Fruit fly (Drosophila melanogaster) whole organism, embryonic: ENCODE measurements around the gene GC.

Source experiments
- Aef1 ChIP-seq: fragments of 200-800 bp; sonication (Bioruptor generic); IDR thresholded peaks from 3 replicates; pipeline ENCODE4 v1.3.6; 2022; ENCODE audit warnings: missing biosample characterization, missing genetic modification characterization
- Antp ChIP-seq: fragments of 200-800 bp; sonication (Bioruptor generic); optimal IDR thresholded peaks from 3 replicates; lab custom pipeline; 2016; ENCODE audit warnings: missing biosample characterization, missing genetic modification characterization
- Awh ChIP-seq: fragments of 200-800 bp; sonication (Bioruptor generic); IDR thresholded peaks from 2 replicates; pipeline ENCODE4, ENCODE4 v1.3.6; 2022; ENCODE audit warnings: missing biosample characterization, missing genetic modification characterization
- Bteb2 ChIP-seq: fragments of 200-800 bp; sonication (Bioruptor generic); optimal IDR thresholded peaks from 2 replicates; lab custom pipeline; 2016; ENCODE audit warnings: missing biosample characterization, missing genetic modification characterization
- CG11093 ChIP-seq: fragments of 200-800 bp; sonication (Bioruptor generic); IDR thresholded peaks from 3 replicates; pipeline ENCODE4 v1.3.6; 2022; ENCODE audit warnings: missing biosample characterization, missing genetic modification characterization
- CG11398 ChIP-seq: fragments of 200-800 bp; sonication (Bioruptor generic); optimal IDR thresholded peaks from 2 replicates; lab custom pipeline; 2016; ENCODE audit warnings: missing biosample characterization, missing genetic modification characterization
- CG11456 ChIP-seq: fragments of 200-800 bp; sonication (Bioruptor generic); IDR thresholded peaks from 3 replicates; pipeline ENCODE4 v1.3.6; 2022; ENCODE audit warnings: missing biosample characterization, missing genetic modification characterization
- CG11560 ChIP-seq: fragments of 200-800 bp; sonication (Bioruptor generic); IDR thresholded peaks from 3 replicates; pipeline ENCODE4 v1.3.6; 2022; ENCODE audit warnings: missing biosample characterization, missing genetic modification characterization
- CG1233 ChIP-seq: fragments of 200-800 bp; sonication (Bioruptor generic); optimal IDR thresholded peaks from 4 replicates; lab custom pipeline; 2018; ENCODE audit warnings: missing biosample characterization, mild to moderate bottlenecking, missing genetic modification characterization
- CG12391 ChIP-seq: fragments of 200-800 bp; sonication (Bioruptor generic); optimal IDR thresholded peaks from 3 replicates; lab custom pipeline; 2018; ENCODE audit warnings: missing biosample characterization, mild to moderate bottlenecking, missing genetic modification characterization, moderate library complexity
- CG12744 ChIP-seq: fragments of 200-800 bp; sonication (Bioruptor generic); optimal IDR thresholded peaks from 2 replicates; lab custom pipeline; 2016; ENCODE audit warnings: missing biosample characterization, missing genetic modification characterization
- CG1529 ChIP-seq: fragments of 200-800 bp; sonication (Bioruptor generic); optimal IDR thresholded peaks from 3 replicates; lab custom pipeline; 2018; ENCODE audit warnings: missing biosample characterization, missing genetic modification characterization
- CG1602 ChIP-seq: fragments of 200-800 bp; sonication (Bioruptor generic); optimal IDR thresholded peaks from 3 replicates; lab custom pipeline; 2016; ENCODE audit warnings: missing biosample characterization, missing genetic modification characterization
- CG16815 ChIP-seq: fragments of 200-800 bp; sonication (Bioruptor generic); optimal IDR thresholded peaks from 3 replicates; lab custom pipeline; 2017; ENCODE audit warnings: missing biosample characterization, mild to moderate bottlenecking, missing genetic modification characterization
- CG18619 ChIP-seq: fragments of 200-800 bp; sonication (Bioruptor generic); optimal IDR thresholded peaks from 3 replicates; lab custom pipeline; 2017; ENCODE audit warnings: missing biosample characterization, mild to moderate bottlenecking, missing genetic modification characterization
- CG2875 ChIP-seq: fragments of 200-800 bp; sonication (Bioruptor generic); optimal IDR thresholded peaks from 2 replicates; lab custom pipeline; 2017; ENCODE audit warnings: missing biosample characterization, mild to moderate bottlenecking, missing genetic modification characterization, missing genetic modification reagents
- CG7987 ChIP-seq: fragments of 200-800 bp; sonication (Bioruptor generic); optimal IDR thresholded peaks from 2 replicates; lab custom pipeline; 2018; ENCODE audit warnings: missing biosample characterization, mild to moderate bottlenecking, missing genetic modification characterization, moderate library complexity
- CG8924 ChIP-seq: fragments of 200-800 bp; optimal IDR thresholded peaks from 3 replicates; lab custom pipeline; 2019; ENCODE audit warnings: missing biosample characterization, mild to moderate bottlenecking, missing genetic modification characterization, moderate library complexity
- CG8944 ChIP-seq: fragments of 200-800 bp; sonication (Bioruptor generic); optimal IDR thresholded peaks from 3 replicates; lab custom pipeline; 2016; ENCODE audit warnings: missing biosample characterization, missing genetic modification characterization
- CG9876 ChIP-seq: fragments of 200-800 bp; sonication (Bioruptor generic); optimal IDR thresholded peaks from 2 replicates; lab custom pipeline; 2016; ENCODE audit warnings: missing biosample characterization, missing genetic modification characterization
- CHES-1-like ChIP-seq: fragments of 200-800 bp; sonication (Bioruptor generic); optimal IDR thresholded peaks from 2 replicates; lab custom pipeline; 2016; ENCODE audit warnings: missing biosample characterization, missing genetic modification characterization
- CoRest ChIP-seq: fragments of 200-800 bp; sonication (Bioruptor generic); optimal IDR thresholded peaks from 3 replicates; lab custom pipeline; 2018; ENCODE audit warnings: missing biosample characterization, mild to moderate bottlenecking, missing genetic modification characterization, moderate library complexity
- CrebB ChIP-seq: fragments of 200-800 bp; sonication (Bioruptor generic); optimal IDR thresholded peaks from 3 replicates; lab custom pipeline; 2018; ENCODE audit warnings: missing biosample characterization, mild to moderate bottlenecking, missing genetic modification characterization
- D19A ChIP-seq: fragments of 200-800 bp; optimal IDR thresholded peaks from 3 replicates; lab custom pipeline; 2019; ENCODE audit warnings: missing biosample characterization, mild to moderate bottlenecking, missing genetic modification characterization, moderate library complexity
- Dad ChIP-seq: fragments of 200-800 bp; sonication (Bioruptor generic); optimal IDR thresholded peaks from 3 replicates; lab custom pipeline; 2016; ENCODE audit warnings: missing biosample characterization, missing genetic modification characterization
- E2f2 ChIP-seq: fragments of 200-800 bp; sonication (Bioruptor generic); IDR thresholded peaks from 2 replicates; pipeline ENCODE4 v1.3.6; 2022; ENCODE audit warnings: missing biosample characterization, missing genetic modification characterization
- Fer3 ChIP-seq: fragments of 200-800 bp; sonication (Bioruptor generic); optimal IDR thresholded peaks from 2 replicates; lab custom pipeline; 2018; ENCODE audit warnings: missing biosample characterization, mild to moderate bottlenecking, missing genetic modification characterization, moderate library complexity
- Gsc ChIP-seq: fragments of 200-800 bp; sonication (Bioruptor generic); IDR thresholded peaks from 2 replicates; pipeline ENCODE4 v1.3.6; 2022; ENCODE audit warnings: missing biosample characterization, missing genetic modification characterization
- Gug ChIP-seq: fragments of 200-800 bp; sonication (Bioruptor generic); IDR thresholded peaks from 4 replicates; pipeline ENCODE4 v1.3.6; 2022; ENCODE audit warnings: missing biosample characterization, missing genetic modification characterization
- Hand ChIP-seq: fragments of 200-800 bp; sonication (Bioruptor generic); optimal IDR thresholded peaks from 2 replicates; lab custom pipeline; 2017; ENCODE audit warnings: mild to moderate bottlenecking, missing biosample characterization, missing genetic modification reagents, missing genetic modification characterization
- Nf-YB ChIP-seq: fragments of 200-800 bp; sonication (Bioruptor generic); optimal IDR thresholded peaks from 3 replicates; lab custom pipeline; 2019; ENCODE audit warnings: missing biosample characterization, mild to moderate bottlenecking, missing genetic modification characterization, moderate library complexity
- NfI ChIP-seq: fragments of 200-800 bp; sonication (Bioruptor generic); optimal IDR thresholded peaks from 3 replicates; lab custom pipeline; 2018; ENCODE audit warnings: missing biosample characterization, mild to moderate bottlenecking, missing genetic modification characterization, moderate library complexity
- Six4 ChIP-seq: fragments of 200-800 bp; sonication (Bioruptor generic); optimal IDR thresholded peaks from 2 replicates; lab custom pipeline; 2016; ENCODE audit warnings: missing biosample characterization, missing genetic modification characterization
- ash1 ChIP-seq: fragments of 200-800 bp; sonication (Bioruptor generic); optimal IDR thresholded peaks from 2 replicates; lab custom pipeline; 2018; ENCODE audit warnings: missing biosample characterization, mild to moderate bottlenecking, missing genetic modification characterization
- bigmax ChIP-seq: fragments of 200-800 bp; sonication (Bioruptor generic); optimal IDR thresholded peaks from 2 replicates; lab custom pipeline; 2018; ENCODE audit warnings: missing biosample characterization, mild to moderate bottlenecking, missing genetic modification characterization
- cato ChIP-seq: fragments of 200-800 bp; sonication (Bioruptor generic); optimal IDR thresholded peaks from 2 replicates; lab custom pipeline; 2016; ENCODE audit warnings: missing biosample characterization, missing genetic modification characterization, borderline replicate concordance
- caup ChIP-seq: fragments of 200-800 bp; sonication (Bioruptor generic); optimal IDR thresholded peaks from 3 replicates; lab custom pipeline; 2017; ENCODE audit warnings: missing biosample characterization, mild to moderate bottlenecking, missing genetic modification characterization, moderate library complexity; ENCODE audit not compliant: severe bottlenecking
- crol ChIP-seq: fragments of 200-800 bp; sonication (Bioruptor generic); IDR thresholded peaks from 2 replicates; pipeline ENCODE4 v1.3.6; 2022; ENCODE audit warnings: missing biosample characterization, missing genetic modification characterization
- jing ChIP-seq: fragments of 200-800 bp; sonication (Bioruptor generic); optimal IDR thresholded peaks from 2 replicates; lab custom pipeline; 2018; ENCODE audit warnings: missing biosample characterization, mild to moderate bottlenecking, missing genetic modification characterization
- lola ChIP-seq, 3 experiments: fragments of >200 bp in 2 of 3; fragments of 200-800 bp in 1 of 3; sonication (Bioruptor generic) in 1 of 3; optimal IDR thresholded peaks; 2 replicates each; lab custom pipeline; 2017 to 2019; ENCODE audit warnings: missing biosample characterization in 3 of 3, missing genetic modification characterization in 3 of 3, mild to moderate bottlenecking in 1 of 3, moderate library complexity in 1 of 3
- nerfin-1 ChIP-seq: fragments of 200-800 bp; sonication (Bioruptor generic); optimal IDR thresholded peaks from 3 replicates; lab custom pipeline; 2019; ENCODE audit warnings: missing biosample characterization, mild to moderate bottlenecking, missing genetic modification characterization, moderate library complexity
- oc ChIP-seq: fragments of 200-800 bp; sonication (Bioruptor generic); optimal IDR thresholded peaks from 2 replicates; lab custom pipeline; 2018; ENCODE audit warnings: missing biosample characterization, mild to moderate bottlenecking, missing genetic modification characterization, moderate library complexity
- odd ChIP-seq: fragments of 200-800 bp; sonication (Bioruptor generic); optimal IDR thresholded peaks from 2 replicates; lab custom pipeline; 2017; ENCODE audit warnings: missing biosample characterization, mild to moderate bottlenecking, missing genetic modification characterization
- pita ChIP-seq: fragments of 200-800 bp; sonication (Bioruptor generic); optimal IDR thresholded peaks from 2 replicates; lab custom pipeline; 2017; ENCODE audit warnings: missing biosample characterization, mild to moderate bottlenecking, missing genetic modification characterization
- ranshi ChIP-seq: fragments of 200-800 bp; sonication (Bioruptor generic); IDR thresholded peaks from 2 replicates; pipeline ENCODE4 v1.3.6; 2022; ENCODE audit warnings: missing biosample characterization, missing genetic modification characterization
- rib ChIP-seq: fragments of 200-800 bp; sonication (Bioruptor generic); IDR thresholded peaks from 2 replicates; pipeline ENCODE4 v1.3.6; 2022; ENCODE audit warnings: missing biosample characterization, missing genetic modification characterization
- sens-2 ChIP-seq: fragments of 200-800 bp; sonication (Bioruptor generic); IDR thresholded peaks from 2 replicates; pipeline ENCODE4 v1.3.6; 2022; ENCODE audit warnings: missing biosample characterization, missing genetic modification characterization
- slou ChIP-seq: fragments of 200-800 bp; sonication (Bioruptor generic); optimal IDR thresholded peaks from 3 replicates; lab custom pipeline; 2016; ENCODE audit warnings: missing biosample characterization, missing genetic modification characterization
- usp ChIP-seq: fragments of >200 bp; optimal IDR thresholded peaks from 2 replicates; lab custom pipeline; 2017; ENCODE audit warnings: missing biosample characterization, missing genetic modification characterization
- vvl ChIP-seq: fragments of 200-800 bp; sonication (Bioruptor generic); IDR thresholded peaks from 2 replicates; pipeline ENCODE4 v1.3.6; 2022; ENCODE audit warnings: missing biosample characterization, missing genetic modification characterization
- zf30C ChIP-seq: fragments of 200-800 bp; sonication (Bioruptor generic); optimal IDR thresholded peaks from 3 replicates; lab custom pipeline; 2018; ENCODE audit warnings: missing biosample characterization, mild to moderate bottlenecking, missing genetic modification characterization

GC gene

dm6 chr3L:1584003-1584402 lies 45.1 kb downstream of the GC start (continued):
- TF ChIP-seq Awh (GFP tag; lab: Robert Waterston, UW) (peak; percentile 70; the same call in 1 of the 2 replicates), jing (GFP tag; lab: Kevin White, UChicago) (peak; percentile 63), D19A (tag; lab: Kevin White, UChicago) (no peak), CG11456 (GFP tag; lab: Robert Waterston, UW) (0 out of 3 replicates have a peak, but pooled peaks have one; percentile 48), CG12391 (tag; lab: Kevin White, UChicago) (peak; percentile 78), CG11398 (peak; percentile 38), CG11560 (tag; lab: Robert Waterston, UW) (no peak), CG1233 (peak; percentile 53), lola (GFP tag; optimal IDR thresholded peaks at IDR 0.05; lab: Kevin White, UChicago) (peak in 1 of 3 experiments; percentile 59), CG18619 (GFP tag; lab: Kevin White, UChicago) (peak; percentile 38), Six4 (GFP tag; lab: Kevin White, UChicago) (peak; percentile 16), rib (GFP tag; lab: Robert Waterston, UW) (no peak), Antp (GFP tag; lab: Kevin White, UChicago) (peak; percentile 37), CG11093 (GFP tag; lab: Robert Waterston, UW) (0 out of 3 replicates have a peak, but pooled peaks have one; percentile 14), NfI (GFP tag; lab: Kevin White, UChicago) (peak; percentile 32), CG8944 (peak; percentile 53), CG1529 (GFP tag; lab: Kevin White, UChicago) (peak; percentile 61), crol (GFP tag; lab: Robert Waterston, UW) (peak; percentile 19; the same call in 1 of the 2 replicates), Dad (GFP tag; lab: Kevin White, UChicago) (no peak), CG16815 (GFP tag; lab: Kevin White, UChicago) (peak; percentile 47), nerfin-1 (peak; percentile 21), Bteb2 (GFP tag; lab: Kevin White, UChicago) (peak; percentile 16), sens-2 (GFP tag; lab: Robert Waterston, UW) (peak; percentile 53; the same call in 1 of the 2 replicates), CG1602 (peak; percentile 66), Hand (no peak), ash1 (GFP tag; lab: Kevin White, UChicago) (no peak), odd (GFP tag; lab: Kevin White, UChicago) (peak; percentile 25), ranshi (GFP tag; lab: Robert Waterston, UW) (no peak), pita (GFP tag; lab: Kevin White, UChicago) (no peak), zf30C (GFP tag; lab: Kevin White, UChicago) (peak; percentile 22), CG12744 (GFP tag; lab: Kevin White, UChicago) (peak; percentile 48), bigmax (GFP tag; lab: Kevin White, UChicago) (no peak), CG8924 (peak; percentile 69), Fer3 (tag; lab: Kevin White, UChicago) (peak; percentile 26), CG7987 (GFP tag; lab: Kevin White, UChicago) (no peak), CG9876 (GFP tag; lab: Kevin White, UChicago) (peak; percentile 19), Gsc (no peak), E2f2 (no peak), usp (GFP tag; lab: Kevin White, UChicago) (no peak), oc (tag; lab: Kevin White, UChicago) (peak; percentile 59), slou (GFP tag; lab: Kevin White, UChicago) (no peak), vvl (peak; percentile 78), Gug (GFP tag; lab: Robert Waterston, UW) (peak; percentile 44; the same call in 2 of the 4 replicates), CoRest (tag; lab: Kevin White, UChicago) (peak; percentile 60), caup (no peak), CrebB (tag; lab: Kevin White, UChicago) (peak; percentile 12), CG2875 (GFP tag; lab: Kevin White, UChicago) (peak; percentile 56), Nf-YB (GFP tag; lab: Kevin White, UChicago) (peak; percentile 33), Aef1 (GFP tag; lab: Robert Waterston, UW) (0 out of 3 replicates have a peak, but pooled peaks have one; percentile 13), CHES-1-like (GFP tag; lab: Kevin White, UChicago) (peak; percentile 42), cato (GFP tag; lab: Kevin White, UChicago) (peak; percentile 51)
